Fruit fly (Drosophila melanogaster) whole organism, pupa: ENCODE measurements around the gene CG12984.

Experiments
- CG10348 ChIP-seq: fragments of 200-800 bp; sonication (Bioruptor generic); IDR thresholded peaks from 2 replicates; pipeline ENCODE4 v1.3.6; 2022; ENCODE audit warnings: missing biosample characterization, missing genetic modification characterization
- CG12605 ChIP-seq: fragments of 200-800 bp; sonication (Bioruptor generic); IDR thresholded peaks from 2 replicates; pipeline ENCODE4 v1.3.6; 2022; ENCODE audit warnings: missing biosample characterization, missing genetic modification characterization
- CG14655 ChIP-seq: fragments of 200-800 bp; sonication (Bioruptor generic); optimal IDR thresholded peaks from 3 replicates; lab custom pipeline; 2017; ENCODE audit warnings: mild to moderate bottlenecking, missing biosample characterization, missing genetic modification reagents, missing genetic modification characterization
- CG17806 ChIP-seq: fragments of 200-800 bp; sonication (Bioruptor generic); optimal IDR thresholded peaks from 2 replicates; lab custom pipeline; 2018; ENCODE audit warnings: missing biosample characterization, mild to moderate bottlenecking, missing genetic modification characterization, moderate library complexity
- CG32121 ChIP-seq: fragments of 200-800 bp; sonication (Bioruptor generic); IDR thresholded peaks from 2 replicates; pipeline ENCODE4 v1.3.6; 2022; ENCODE audit warnings: missing biosample characterization, missing genetic modification characterization
- CG4496 ChIP-seq: fragments of 200-800 bp; sonication (Bioruptor generic); IDR thresholded peaks from 3 replicates; pipeline ENCODE4 v1.3.6; 2022; ENCODE audit warnings: missing biosample characterization, missing genetic modification characterization
- CG8159 ChIP-seq: fragments of 200-800 bp; sonication (Bioruptor generic); optimal IDR thresholded peaks from 3 replicates; lab custom pipeline; 2018; ENCODE audit warnings: missing biosample characterization, mild to moderate bottlenecking, missing genetic modification characterization, moderate library complexity
- CG9948 ChIP-seq: fragments of 200-800 bp; sonication (Bioruptor generic); optimal IDR thresholded peaks from 2 replicates; lab custom pipeline; 2018; ENCODE audit warnings: missing biosample characterization, mild to moderate bottlenecking, missing genetic modification characterization, moderate library complexity
- D1 ChIP-seq: fragments of 200-800 bp; sonication (Bioruptor generic); optimal IDR thresholded peaks from 2 replicates; lab custom pipeline; 2018; ENCODE audit warnings: missing biosample characterization, mild to moderate bottlenecking, missing genetic modification characterization, moderate library complexity
- EcR ChIP-seq: fragments of 200-800 bp; sonication (Bioruptor generic); optimal IDR thresholded peaks from 3 replicates; lab custom pipeline; 2019; ENCODE audit warnings: missing biosample characterization, missing genetic modification characterization, mild to moderate bottlenecking, moderate library complexity, missing genetic modification reagents
- Ets98B ChIP-seq: fragments of 200-800 bp; sonication (Bioruptor generic); IDR thresholded peaks from 2 replicates; pipeline ENCODE4 v1.3.6; 2022; ENCODE audit warnings: missing biosample characterization, missing genetic modification characterization
- Pif1B ChIP-seq: fragments of 200-800 bp; sonication (Bioruptor generic); optimal IDR thresholded peaks from 3 replicates; lab custom pipeline; 2016; ENCODE audit warnings: missing biosample characterization, missing genetic modification characterization
- fd96Ca ChIP-seq: fragments of 200-800 bp; sonication (Bioruptor generic); IDR thresholded peaks from 3 replicates; pipeline ENCODE4 v1.3.6; 2022; ENCODE audit warnings: missing biosample characterization, missing genetic modification characterization
- gl ChIP-seq: fragments of 200-800 bp; sonication (Bioruptor generic); optimal IDR thresholded peaks from 2 replicates; lab custom pipeline; 2018; ENCODE audit warnings: missing biosample characterization, mild to moderate bottlenecking, missing genetic modification characterization

DNA sequence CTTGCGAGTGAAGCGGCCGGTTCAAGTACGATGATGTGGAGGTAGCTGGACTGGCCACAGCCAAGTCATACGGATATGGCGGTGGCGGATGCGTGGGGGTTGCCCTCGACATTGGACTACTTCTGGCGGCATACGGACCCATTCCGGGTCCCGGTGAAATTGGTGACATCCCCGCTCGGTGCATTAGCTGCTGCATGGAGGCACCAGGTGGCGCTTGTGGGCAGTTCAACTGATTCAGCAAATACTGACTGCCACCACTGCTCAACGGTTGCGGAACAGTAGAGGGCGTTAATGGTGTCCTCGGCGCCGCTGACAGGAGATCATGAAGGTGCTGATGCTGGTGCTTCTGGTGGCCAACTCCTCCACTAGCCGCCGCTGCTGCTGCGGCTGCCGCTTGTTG is 8.2 kb downstream of the CG12984 start:
- no peak for TF ChIP-seq EcR (GFP tag; lab: Kevin White, UChicago)
- TF ChIP-seq gl (tag; lab: Kevin White, UChicago), result no peak
- TF ChIP-seq CG17806, result no peak
- no peak for TF ChIP-seq CG14655 (GFP tag; lab: Kevin White, UChicago)
- TF ChIP-seq D1 (tag; lab: Kevin White, UChicago), result no peak
- TF ChIP-seq Pif1B, result no peak
- TF ChIP-seq CG9948 (tag; lab: Kevin White, UChicago), result no peak
- no peak for TF ChIP-seq fd96Ca (GFP tag; lab: Robert Waterston, UW)
- no peak for TF ChIP-seq CG12605 (GFP tag; lab: Robert Waterston, UW)
- no peak for TF ChIP-seq CG10348
- no peak for TF ChIP-seq CG32121 (GFP tag; lab: Robert Waterston, UW)
- TF ChIP-seq Ets98B, result no peak
- no peak for TF ChIP-seq CG8159
- no peak for TF ChIP-seq CG4496 (GFP tag; lab: Robert Waterston, UW)
